Worm (Caenorhabditis elegans): ENCODE results near the gene K09E2.3.
A peak's percentile ranks its signal among the peaks of the same experiment; 100 is the strongest.

The K09E2.3 gene

ce11 chrX:8646997-8647396 is 25.9 kb upstream of the K09E2.3 start, which contains the start of gene F12D9.2:
Gene F12D9.2 (minus strand): TSS chrX:8647097.
- TF ChIP-seq ztf-4 (tag; optimal IDR thresholded peaks at IDR 0.05) (no peak), nhr-237 (tag; optimal IDR thresholded peaks at IDR 0.05) (no peak), R02D3.7 (tag; optimal IDR thresholded peaks at IDR 0.05) (no peak), aly-2 (tag; optimal IDR thresholded peaks at IDR 0.05) (no peak), lsy-2 (tag; optimal IDR thresholded peaks at IDR 0.05) (no peak), ZK546.5 (tag; optimal IDR thresholded peaks at IDR 0.05) (no peak), ceh-16 (tag; optimal IDR thresholded peaks at IDR 0.05) (no peak), sma-9 (GFP tag; optimal IDR thresholded peaks at IDR 0.05) (no peak), sma-9 (tag; optimal IDR thresholded peaks at IDR 0.05) (no peak), unc-39 (tag; optimal IDR thresholded peaks at IDR 0.05) (no peak), mbf-1 (tag; optimal IDR thresholded peaks at IDR 0.05) (no peak), sma-3 (GFP tag; optimal IDR thresholded peaks at IDR 0.05) (no peak), nhr-12 (tag; optimal IDR thresholded peaks at IDR 0.05) (no peak), zag-1 (tag; optimal IDR thresholded peaks at IDR 0.05) (no peak)

DNA sequence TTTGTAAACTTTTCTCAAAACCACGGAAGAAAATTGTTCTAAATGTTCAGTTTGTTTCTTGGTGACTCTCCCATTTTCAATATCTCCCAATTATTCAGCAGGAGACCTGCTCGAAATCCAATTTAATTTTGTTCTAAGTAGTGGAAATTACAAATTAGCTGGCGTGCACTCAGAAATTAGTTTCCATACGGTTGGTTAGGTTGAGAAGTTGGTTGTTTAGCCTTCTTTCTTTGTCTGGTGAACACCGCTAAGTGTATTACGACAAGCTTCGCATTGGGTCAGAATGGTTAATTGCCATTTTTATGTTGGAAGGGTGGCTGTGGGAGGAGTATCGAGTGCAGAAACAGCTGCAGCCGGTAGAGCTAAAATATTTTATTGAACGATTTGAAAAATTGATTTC is 24.3 kb upstream of the K09E2.3 start:
- TF ChIP-seq mdl-1 (tag; optimal IDR thresholded peaks at IDR 0.05) (no peak), nhr-21 (tag; optimal IDR thresholded peaks at IDR 0.05) (no peak), ZK546.5 (tag; optimal IDR thresholded peaks at IDR 0.05) (no peak), gmeb-1 (tag; optimal IDR thresholded peaks at IDR 0.05) (no peak), dmd-4 (tag; optimal IDR thresholded peaks at IDR 0.05) (no peak), alr-1 (tag; optimal IDR thresholded peaks at IDR 0.05) (no peak), lsy-2 (tag; optimal IDR thresholded peaks at IDR 0.05) (no peak), nhr-129 (tag; optimal IDR thresholded peaks at IDR 0.05) (no peak)

- no peak for TF ChIP-seq lin-11 (tag; optimal IDR thresholded peaks at IDR 0.05)
- peak; percentile 7 for TF ChIP-seq egl-27 (tag; optimal IDR thresholded peaks at IDR 0.05)
- no peak for TF ChIP-seq elt-1 (tag; optimal IDR thresholded peaks at IDR 0.05)
- TF ChIP-seq nhr-12 (tag; optimal IDR thresholded peaks at IDR 0.05) = no peak
- peak; percentile 34 for TF ChIP-seq sma-9 (GFP tag; optimal IDR thresholded peaks at IDR 0.05)
- no peak for TF ChIP-seq sma-9 (tag; optimal IDR thresholded peaks at IDR 0.05)
- peak; percentile 49 for TF ChIP-seq sma-3 (GFP tag; optimal IDR thresholded peaks at IDR 0.05)
- no peak for TF ChIP-seq mdl-1 (tag; optimal IDR thresholded peaks at IDR 0.05)
Observed at ce11 chrX:8650535-8650934, 22.3 kb upstream of the K09E2.3 start.

ce11 chrX:8656019-8656418 is 16.9 kb upstream of the K09E2.3 start:
- TF ChIP-seq nhr-12 (tag; optimal IDR thresholded peaks at IDR 0.05) (no peak), Y55F3AM.14 (GFP tag; optimal IDR thresholded peaks at IDR 0.05) (no peak), snpc-4 (tag; optimal IDR thresholded peaks at IDR 0.05) (no peak), sma-9 (GFP tag; optimal IDR thresholded peaks at IDR 0.05) (no peak), sma-9 (tag; optimal IDR thresholded peaks at IDR 0.05) (no peak), nhr-77 (tag; optimal IDR thresholded peaks at IDR 0.05) (no peak), ceh-82 (tag; optimal IDR thresholded peaks at IDR 0.05) (no peak), F13H6.1 (tag; optimal IDR thresholded peaks at IDR 0.05) (no peak), ceh-16 (tag; optimal IDR thresholded peaks at IDR 0.05) (no peak), unc-55 (GFP tag; optimal IDR thresholded peaks at IDR 0.05) (no peak), lin-13 (GFP tag; optimal IDR thresholded peaks at IDR 0.05) (no peak), mbf-1 (tag; optimal IDR thresholded peaks at IDR 0.05) (no peak), R02D3.7 (tag; optimal IDR thresholded peaks at IDR 0.05) (no peak)

DNA sequence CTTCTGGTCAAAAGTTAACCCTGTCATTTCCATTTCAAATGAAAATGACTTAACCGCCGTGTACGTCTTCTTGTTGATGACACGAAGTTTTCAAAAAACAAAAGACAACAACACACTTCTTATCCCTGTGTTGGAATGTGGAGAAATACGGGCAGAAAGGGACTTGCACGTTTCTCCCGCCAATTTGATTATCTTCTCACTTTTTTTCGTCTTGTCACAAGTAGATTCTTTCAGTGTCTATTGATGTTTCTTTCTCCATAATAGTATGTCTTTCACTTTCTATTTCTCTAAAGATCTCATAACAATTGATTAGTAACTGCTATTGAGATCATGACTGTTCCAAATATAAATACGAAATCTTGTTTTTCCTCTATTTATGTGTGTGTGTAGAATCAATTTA is 13.4 kb upstream of the K09E2.3 start:
- peak; percentile 15 for TF ChIP-seq sma-9 (GFP tag; optimal IDR thresholded peaks at IDR 0.05)
- no peak for TF ChIP-seq sma-9 (tag; optimal IDR thresholded peaks at IDR 0.05)
- TF ChIP-seq blmp-1 (tag; optimal IDR thresholded peaks at IDR 0.05; ENCODE audit: insufficient read depth) = peak; percentile 62
- TF ChIP-seq nhr-129 (tag; optimal IDR thresholded peaks at IDR 0.05) = peak; percentile 28
- TF ChIP-seq F13H6.1 (tag; optimal IDR thresholded peaks at IDR 0.05) = no peak

- no peak for TF ChIP-seq nhr-12 (tag; optimal IDR thresholded peaks at IDR 0.05)
- no peak for TF ChIP-seq blmp-1 (tag; optimal IDR thresholded peaks at IDR 0.05; ENCODE audit: insufficient read depth)
- no peak for TF ChIP-seq R02D3.7 (tag; optimal IDR thresholded peaks at IDR 0.05)
- TF ChIP-seq ceh-82 (tag; optimal IDR thresholded peaks at IDR 0.05) = no peak
- TF ChIP-seq lin-13 (GFP tag; optimal IDR thresholded peaks at IDR 0.05) = no peak
- no peak for TF ChIP-seq nhr-129 (tag; optimal IDR thresholded peaks at IDR 0.05)
- TF ChIP-seq nhr-6 (tag; optimal IDR thresholded peaks at IDR 0.05) = no peak
- no peak for TF ChIP-seq unc-39 (tag; optimal IDR thresholded peaks at IDR 0.05)
- no peak for TF ChIP-seq ZK546.5 (tag; optimal IDR thresholded peaks at IDR 0.05)
- TF ChIP-seq mbf-1 (tag; optimal IDR thresholded peaks at IDR 0.05) = no peak
- TF ChIP-seq elt-1 (tag; optimal IDR thresholded peaks at IDR 0.05) = no peak
- TF ChIP-seq nhr-21 (tag; optimal IDR thresholded peaks at IDR 0.05) = no peak
- no peak for TF ChIP-seq gmeb-1 (tag; optimal IDR thresholded peaks at IDR 0.05)
- no peak for TF ChIP-seq nhr-77 (tag; optimal IDR thresholded peaks at IDR 0.05)
- TF ChIP-seq mdl-1 (tag; optimal IDR thresholded peaks at IDR 0.05) = no peak
- no peak for TF ChIP-seq unc-55 (GFP tag; optimal IDR thresholded peaks at IDR 0.05)
Observed at ce11 chrX:8660319-8660718, 12.6 kb upstream of the K09E2.3 start, which contains the start of gene rig-1. Gene rig-1 (plus strand): TSS chrX:8660619.

All from whole organism, L2 larva.